Fruit fly (Drosophila melanogaster): Measurements from ENCODE around the gene CG34174.

Gene CG34174

DNA sequence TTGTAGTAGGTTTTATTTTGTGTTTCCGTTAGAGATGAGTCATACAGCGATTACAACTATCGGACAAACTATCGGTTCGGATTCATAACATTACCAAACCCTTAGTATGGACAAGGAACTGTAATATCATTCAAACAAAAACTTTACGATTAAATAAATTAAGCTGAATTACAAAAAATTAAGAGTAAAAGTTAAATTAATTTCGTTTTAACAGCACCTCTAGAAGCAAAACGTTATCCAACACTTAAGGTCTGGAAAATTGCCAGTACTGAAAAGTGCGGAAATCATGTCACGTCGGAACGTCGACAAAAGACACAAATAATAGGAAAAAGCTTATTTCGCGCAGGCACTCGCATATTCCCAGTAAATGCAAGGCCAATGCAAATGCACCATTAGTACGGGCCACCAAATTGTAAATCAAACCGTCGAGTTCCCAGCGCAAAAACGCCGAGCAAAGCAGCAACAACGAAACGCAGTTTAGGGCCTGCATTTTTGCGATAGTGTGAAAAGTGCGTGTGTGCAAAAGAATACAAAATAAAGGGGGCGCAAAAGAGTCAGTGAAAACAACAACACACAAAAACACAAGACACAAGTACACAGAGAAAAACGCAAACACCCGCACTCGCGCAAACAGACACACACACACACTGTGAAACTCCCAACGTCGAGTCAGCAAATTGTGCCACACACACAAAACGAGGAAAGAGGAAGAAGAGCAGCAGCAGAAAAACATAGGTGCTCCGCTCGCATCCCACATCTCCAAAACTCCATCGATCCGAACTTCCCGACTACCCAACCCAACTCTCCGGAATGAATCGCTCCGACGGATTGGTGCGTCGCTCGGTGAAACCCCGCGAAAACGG lies 12.4 kb downstream of the CG34174 start, which contains the start of the genes CG15387 and sau (continued):
- TF ChIP-seq CG16779 (tag; optimal IDR thresholded peaks at IDR 0.05) (peak; percentile 2), eg (GFP tag; IDR thresholded peaks at IDR 0.05) (peak; percentile 77), CG10631 (GFP tag; optimal IDR thresholded peaks at IDR 0.05) (peak; percentile 88), CG34406 (GFP tag; optimal IDR thresholded peaks at IDR 0.05) (peak; percentile 81), CG1621 (tag; optimal IDR thresholded peaks at IDR 0.05) (peak; percentile 52), net (GFP tag; optimal IDR thresholded peaks at IDR 0.05) (peak; percentile 80), Eip93F (GFP tag; optimal IDR thresholded peaks at IDR 0.05) (peak; percentile 27), CG15336 (GFP tag; IDR thresholded peaks at IDR 0.05) (peak; percentile 56), fkh (GFP tag; optimal IDR thresholded peaks at IDR 0.05) (peak; percentile 45), Blimp-1 (GFP tag; optimal IDR thresholded peaks at IDR 0.05) (peak; percentile 64), Hr38 (GFP tag; optimal IDR thresholded peaks at IDR 0.05) (peak; percentile 72), Ets21C (GFP tag; optimal IDR thresholded peaks at IDR 0.05) (peak; percentile 85), Sox102F (GFP tag; optimal IDR thresholded peaks at IDR 0.05) (peak; percentile 87), Lpt (GFP tag; optimal IDR thresholded peaks at IDR 0.05) (peak; percentile 42), spab (GFP tag; optimal IDR thresholded peaks at IDR 0.05) (peak; percentile 50)

DNA sequence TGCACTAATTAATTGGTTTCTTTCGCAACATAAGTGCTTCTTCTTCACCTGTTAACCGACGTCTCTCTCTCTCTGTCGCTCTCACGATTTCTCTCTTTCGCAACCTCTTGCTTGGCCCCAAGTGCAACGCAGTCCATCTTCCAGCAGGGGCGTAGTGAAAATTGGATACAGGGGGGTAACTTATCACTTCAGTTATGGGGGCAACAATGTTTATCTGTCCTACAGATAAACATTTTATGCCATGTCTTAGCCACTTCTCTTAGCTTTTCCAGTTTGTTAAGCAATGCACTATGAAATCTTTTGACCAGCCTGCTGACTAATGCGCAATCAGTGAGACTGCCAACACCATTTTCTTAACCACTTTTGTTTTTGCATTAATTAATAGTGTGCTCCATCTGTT lies 13.2 kb downstream of the CG34174 start:
- TF ChIP-seq CG31627 (GFP tag; optimal IDR thresholded peaks at IDR 0.05): peak; percentile 83
- peak; percentile 74 for TF ChIP-seq achi (GFP tag; optimal IDR thresholded peaks at IDR 0.05)
- peak; percentile 77 for TF ChIP-seq Hr39 (GFP tag; optimal IDR thresholded peaks at IDR 0.05)
- peak; percentile 83 for TF ChIP-seq Sox102F (GFP tag; optimal IDR thresholded peaks at IDR 0.05)
- peak; percentile 80 for TF ChIP-seq CG32006 (GFP tag; optimal IDR thresholded peaks at IDR 0.05)
- TF ChIP-seq Ets21C (GFP tag; optimal IDR thresholded peaks at IDR 0.05): peak; percentile 68
- peak; percentile 80 for TF ChIP-seq CG8632 (GFP tag; optimal IDR thresholded peaks at IDR 0.05)
- TF ChIP-seq CG8319 (GFP tag; optimal IDR thresholded peaks at IDR 0.05): no peak
- TF ChIP-seq Eip78C (GFP tag): peak; percentile 88
- peak; percentile 67 for TF ChIP-seq Ets96B (tag; optimal IDR thresholded peaks at IDR 0.05)
- TF ChIP-seq net (GFP tag; optimal IDR thresholded peaks at IDR 0.05): peak; percentile 88
- peak; percentile 87 for TF ChIP-seq Hr4 (GFP tag; optimal IDR thresholded peaks at IDR 0.05)
- TF ChIP-seq CG6792 (GFP tag; optimal IDR thresholded peaks at IDR 0.05): peak; percentile 81
- TF ChIP-seq CG34406 (GFP tag; optimal IDR thresholded peaks at IDR 0.05): peak; percentile 80
- peak; percentile 75 for TF ChIP-seq CG10631 (GFP tag; optimal IDR thresholded peaks at IDR 0.05)
- peak; percentile 69 for TF ChIP-seq cyc (GFP tag; optimal IDR thresholded peaks at IDR 0.05)
- peak; percentile 65 for TF ChIP-seq CG6808 (GFP tag; optimal IDR thresholded peaks at IDR 0.05)
- TF ChIP-seq lz (GFP tag; optimal IDR thresholded peaks at IDR 0.05): peak; percentile 70
- TF ChIP-seq acj6 (GFP tag; optimal IDR thresholded peaks at IDR 0.05): peak; percentile 78
- TF ChIP-seq CG6276 (GFP tag; optimal IDR thresholded peaks at IDR 0.05): peak; percentile 72
- TF ChIP-seq CG11294 (GFP tag; IDR thresholded peaks at IDR 0.05): peak; percentile 70
- TF ChIP-seq CG9139 (GFP tag; optimal IDR thresholded peaks at IDR 0.05): no peak
- peak; percentile 29 to 33 for TF ChIP-seq ss (GFP tag; optimal IDR thresholded peaks at IDR 0.05)
- peak; percentile 58 for TF ChIP-seq fd59A (GFP tag; optimal IDR thresholded peaks at IDR 0.05)
- TF ChIP-seq Eip75B (GFP tag; optimal IDR thresholded peaks at IDR 0.05): peak; percentile 76
- TF ChIP-seq CG16779 (tag; optimal IDR thresholded peaks at IDR 0.05): peak; percentile 53
- peak; percentile 86 for TF ChIP-seq pdm3 (GFP tag; optimal IDR thresholded peaks at IDR 0.05)
- TF ChIP-seq eg (GFP tag; IDR thresholded peaks at IDR 0.05): peak; percentile 89
- TF ChIP-seq esn (GFP tag; optimal IDR thresholded peaks at IDR 0.05): peak; percentile 87
- TF ChIP-seq Sox14 (GFP tag; optimal IDR thresholded peaks at IDR 0.05): peak; percentile 85
- peak; percentile 30 for TF ChIP-seq CG6854 (GFP tag; optimal IDR thresholded peaks at IDR 0.05)
- peak; percentile 30 for TF ChIP-seq Blimp-1 (GFP tag; optimal IDR thresholded peaks at IDR 0.05)
- TF ChIP-seq fd85E (GFP tag; optimal IDR thresholded peaks at IDR 0.05): peak; percentile 56
- peak; percentile 76 for TF ChIP-seq topi (GFP tag; optimal IDR thresholded peaks at IDR 0.05)
- peak; percentile 65 for TF ChIP-seq vri (GFP tag; optimal IDR thresholded peaks at IDR 0.05)
- TF ChIP-seq OdsH (GFP tag; optimal IDR thresholded peaks at IDR 0.05): peak; percentile 85
- TF ChIP-seq CG1621 (tag; optimal IDR thresholded peaks at IDR 0.05): peak; percentile 63
- TF ChIP-seq Sox15 (GFP tag; optimal IDR thresholded peaks at IDR 0.05): peak; percentile 65
- peak; percentile 58 for TF ChIP-seq spab (GFP tag; optimal IDR thresholded peaks at IDR 0.05)
- TF ChIP-seq Met (GFP tag; optimal IDR thresholded peaks at IDR 0.05): peak; percentile 81
- peak; percentile 47 for TF ChIP-seq CG11902 (GFP tag; optimal IDR thresholded peaks at IDR 0.05)

Data from whole organism, prepupa.